Fruit fly (Drosophila melanogaster) whole organism, embryonic: ENCODE data around the gene SecCl.
A peak's percentile ranks its signal among the peaks of the same experiment; 100 is the strongest.

Experiments used
- B-H1 ChIP-seq: fragments of 200-800 bp; sonication (Bioruptor generic); IDR thresholded peaks from 3 replicates; pipeline ENCODE4 v1.3.6; 2022; ENCODE audit warnings: missing biosample characterization, missing genetic modification characterization
- C15 ChIP-seq: fragments of 200-800 bp; sonication (Bioruptor generic); IDR thresholded peaks from 3 replicates; pipeline ENCODE4 v1.3.6; 2022; ENCODE audit warnings: missing biosample characterization, missing genetic modification characterization
- CG10209 ChIP-seq: fragments of 200-800 bp; sonication (Bioruptor generic); optimal IDR thresholded peaks from 3 replicates; lab custom pipeline; 2017; ENCODE audit warnings: missing biosample characterization, mild to moderate bottlenecking, missing genetic modification characterization, missing genetic modification reagents
- CG10366 ChIP-seq: fragments of 200-800 bp; sonication (Bioruptor generic); IDR thresholded peaks from 2 replicates; pipeline ENCODE4 v1.3.6; 2022; ENCODE audit warnings: missing biosample characterization, missing genetic modification characterization
- CG10979 ChIP-seq: fragments of 200-800 bp; sonication (Bioruptor generic); optimal IDR thresholded peaks from 2 replicates; lab custom pipeline; 2018; ENCODE audit warnings: missing biosample characterization, mild to moderate bottlenecking, missing genetic modification characterization, moderate library complexity
- CG12155 ChIP-seq: fragments of 200-800 bp; sonication (Bioruptor generic); optimal IDR thresholded peaks from 3 replicates; lab custom pipeline; 2016; ENCODE audit warnings: missing biosample characterization, missing genetic modification characterization
- CG12299 ChIP-seq: fragments of 200-800 bp; sonication (Bioruptor generic); optimal IDR thresholded peaks from 2 replicates; lab custom pipeline; 2018; ENCODE audit warnings: missing biosample characterization, mild to moderate bottlenecking, missing genetic modification characterization
- CG14050 ChIP-seq: fragments of 200-800 bp; sonication (Bioruptor generic); IDR thresholded peaks from 3 replicates; pipeline ENCODE4 v1.3.6; 2022; ENCODE audit warnings: missing biosample characterization, missing genetic modification characterization
- CG17328 ChIP-seq: fragments of 200-800 bp; sonication (Bioruptor generic); IDR thresholded peaks from 2 replicates; pipeline ENCODE4 v1.3.6; 2022; ENCODE audit warnings: missing biosample characterization, missing genetic modification characterization
- CG17612 ChIP-seq: fragments of 200-800 bp; sonication (Bioruptor generic); IDR thresholded peaks from 2 replicates; pipeline ENCODE4 v1.3.6; 2022; ENCODE audit warnings: missing biosample characterization, missing genetic modification characterization
- CG2202 ChIP-seq: fragments of 200-800 bp; sonication (Bioruptor generic); optimal IDR thresholded peaks from 2 replicates; lab custom pipeline; 2018; ENCODE audit warnings: missing biosample characterization, mild to moderate bottlenecking, missing genetic modification characterization
- CG32532 ChIP-seq: fragments of 200-800 bp; sonication (Bioruptor generic); IDR thresholded peaks from 2 replicates; pipeline ENCODE4 v1.3.6; 2022; ENCODE audit warnings: missing biosample characterization, missing genetic modification characterization
- CG34376 ChIP-seq: fragments of 200-800 bp; sonication (Bioruptor generic); optimal IDR thresholded peaks from 2 replicates; lab custom pipeline; 2018; ENCODE audit warnings: missing biosample characterization, mild to moderate bottlenecking, missing genetic modification characterization
- CG3847 ChIP-seq: fragments of 200-800 bp; sonication (Bioruptor generic); IDR thresholded peaks from 2 replicates; pipeline ENCODE4 v1.3.6; 2022; ENCODE audit warnings: missing biosample characterization, missing genetic modification characterization
- CG4360 ChIP-seq: fragments of 200-800 bp; sonication (Bioruptor generic); IDR thresholded peaks from 2 replicates; pipeline ENCODE4 v1.3.6; 2022; ENCODE audit warnings: missing biosample characterization, missing genetic modification characterization
- CG5953 ChIP-seq: fragments of 200-800 bp; sonication (Bioruptor generic); IDR thresholded peaks from 2 replicates; pipeline ENCODE4 v1.3.6; 2022; ENCODE audit warnings: missing biosample characterization, missing genetic modification characterization
- CG7556 ChIP-seq: fragments of 200-800 bp; sonication (Bioruptor generic); optimal IDR thresholded peaks from 2 replicates; lab custom pipeline; 2017; ENCODE audit warnings: missing biosample characterization, mild to moderate bottlenecking, missing genetic modification characterization
- CG9817 ChIP-seq: fragments of 200-800 bp; sonication (Bioruptor generic); optimal IDR thresholded peaks from 2 replicates; lab custom pipeline; 2018; ENCODE audit warnings: missing biosample characterization, mild to moderate bottlenecking, missing genetic modification characterization, moderate library complexity
- D ChIP-seq, 2 experiments: fragments of 200-800 bp in 1 of 2; fragments of >200 bp in 1 of 2; sonication (Bioruptor generic) in 1 of 2; optimal IDR thresholded peaks; 2 replicates in 1 of 2; 3 replicates in 1 of 2; lab custom pipeline; 2017; ENCODE audit warnings: mild to moderate bottlenecking in 1 of 2, missing biosample characterization in 1 of 2, missing genetic modification characterization in 1 of 2, missing genetic modification reagents in 1 of 2
- Dref ChIP-seq: fragments of 200-800 bp; sonication (Bioruptor generic); IDR thresholded peaks from 2 replicates; pipeline ENCODE4 v1.3.6; 2022; ENCODE audit warnings: missing biosample characterization, missing genetic modification characterization
- HLH3B ChIP-seq: fragments of 200-800 bp; sonication (Bioruptor generic); IDR thresholded peaks from 2 replicates; pipeline ENCODE4 v1.3.6; 2022; ENCODE audit warnings: missing biosample characterization, missing genetic modification characterization
- Hr3 ChIP-seq: fragments of 200-800 bp; sonication (Bioruptor generic); optimal IDR thresholded peaks from 3 replicates; lab custom pipeline; 2016; ENCODE audit warnings: missing biosample characterization, missing genetic modification characterization
- Hr78 ChIP-seq, 2 experiments: fragments of 200-800 bp in 1 of 2; fragments of >200 bp in 1 of 2; sonication (Bioruptor generic) in 1 of 2; optimal IDR thresholded peaks; 2 replicates each; lab custom pipeline; 2017 to 2019; ENCODE audit warnings: missing biosample characterization in 2 of 2, missing genetic modification characterization in 2 of 2, mild to moderate bottlenecking in 1 of 2, moderate library complexity in 1 of 2
- MBD-R2 ChIP-seq: fragments of 200-800 bp; sonication (Bioruptor generic); IDR thresholded peaks from 2 replicates; pipeline ENCODE4 v1.3.6; 2022; ENCODE audit warnings: missing biosample characterization, missing genetic modification characterization
- Mad ChIP-seq: fragments of 200-800 bp; sonication (Bioruptor generic); optimal IDR thresholded peaks from 2 replicates; lab custom pipeline; 2016; ENCODE audit warnings: missing biosample characterization, missing genetic modification characterization
- Myb ChIP-seq: fragments of 200-800 bp; sonication (Bioruptor generic); optimal IDR thresholded peaks from 2 replicates; lab custom pipeline; 2016; ENCODE audit warnings: missing biosample characterization, missing genetic modification characterization
- Scr ChIP-seq: fragments of 200-800 bp; sonication (Bioruptor generic); IDR thresholded peaks from 2 replicates; pipeline ENCODE4 v1.3.6; 2022; ENCODE audit warnings: missing biosample characterization, missing genetic modification characterization; ENCODE audit not compliant: partially characterized antibody
- aop ChIP-seq: fragments of 200-800 bp; sonication (Bioruptor generic); IDR thresholded peaks from 2 replicates; pipeline ENCODE4 v1.3.6; 2022; ENCODE audit warnings: missing biosample characterization, missing genetic modification characterization
- ara ChIP-seq: fragments of 200-800 bp; sonication (Bioruptor generic); IDR thresholded peaks from 2 replicates; pipeline ENCODE4 v1.3.6; 2022; ENCODE audit warnings: missing biosample characterization, missing genetic modification characterization
- bab2 ChIP-seq: fragments of 200-800 bp; sonication (Bioruptor generic); optimal IDR thresholded peaks from 2 replicates; lab custom pipeline; 2016; ENCODE audit warnings: missing biosample characterization, missing genetic modification characterization
- bbx ChIP-seq: fragments of 200-800 bp; sonication (Bioruptor generic); IDR thresholded peaks from 2 replicates; pipeline ENCODE4 v1.3.6; 2022; ENCODE audit warnings: missing biosample characterization, missing genetic modification characterization; ENCODE audit not compliant: partially characterized antibody
- cato ChIP-seq: fragments of 200-800 bp; sonication (Bioruptor generic); optimal IDR thresholded peaks from 2 replicates; lab custom pipeline; 2016; ENCODE audit warnings: missing biosample characterization, missing genetic modification characterization, borderline replicate concordance
- chm ChIP-seq: fragments of 200-800 bp; sonication (Bioruptor generic); IDR thresholded peaks from 2 replicates; pipeline ENCODE4 v1.3.6; 2022; ENCODE audit warnings: missing biosample characterization, missing genetic modification characterization
- cwo ChIP-seq: fragments of 200-800 bp; sonication (Bioruptor generic); optimal IDR thresholded peaks from 3 replicates; lab custom pipeline; 2017; ENCODE audit warnings: missing biosample characterization, missing genetic modification characterization, mild to moderate bottlenecking, moderate library complexity, missing genetic modification reagents
- disco-r ChIP-seq: fragments of 200-800 bp; sonication (Bioruptor generic); optimal IDR thresholded peaks from 2 replicates; lab custom pipeline; 2016; ENCODE audit warnings: missing biosample characterization, missing genetic modification characterization
- dmrt99B ChIP-seq: fragments of 200-800 bp; sonication (Bioruptor generic); optimal IDR thresholded peaks from 2 replicates; lab custom pipeline; 2018; ENCODE audit warnings: missing biosample characterization, mild to moderate bottlenecking, missing genetic modification characterization, moderate library complexity
- ewg ChIP-seq: fragments of 200-800 bp; sonication (Bioruptor generic); optimal IDR thresholded peaks from 3 replicates; lab custom pipeline; 2017; ENCODE audit warnings: mild to moderate bottlenecking, missing biosample characterization, missing genetic modification reagents, missing genetic modification characterization
- fd102C ChIP-seq: fragments of 200-800 bp; sonication (Bioruptor generic); optimal IDR thresholded peaks from 2 replicates; lab custom pipeline; 2018; ENCODE audit warnings: missing biosample characterization, mild to moderate bottlenecking, missing genetic modification characterization, moderate library complexity
- fu2 ChIP-seq: fragments of 200-800 bp; sonication (Bioruptor generic); optimal IDR thresholded peaks from 2 replicates; lab custom pipeline; 2016; ENCODE audit warnings: missing biosample characterization, missing genetic modification characterization
- pfk ChIP-seq: fragments of 200-800 bp; sonication (Bioruptor generic); optimal IDR thresholded peaks from 2 replicates; lab custom pipeline; 2018; ENCODE audit warnings: missing biosample characterization, mild to moderate bottlenecking, missing genetic modification characterization, moderate library complexity
- pho ChIP-seq: fragments of 200-800 bp; sonication (Bioruptor generic); optimal IDR thresholded peaks from 2 replicates; lab custom pipeline; 2016; ENCODE audit warnings: missing biosample characterization, missing genetic modification characterization
- scrt ChIP-seq: fragments of 200-800 bp; sonication (Bioruptor generic); optimal IDR thresholded peaks from 2 replicates; lab custom pipeline; 2018; ENCODE audit warnings: missing biosample characterization, mild to moderate bottlenecking, missing genetic modification characterization, moderate library complexity
- sima ChIP-seq: fragments of 200-800 bp; sonication (Bioruptor generic); optimal IDR thresholded peaks from 2 replicates; lab custom pipeline; 2016; ENCODE audit warnings: missing biosample characterization, missing genetic modification characterization
- tgo ChIP-seq: fragments of 200-800 bp; sonication (Bioruptor generic); IDR thresholded peaks from 3 replicates; pipeline ENCODE4 v1.3.6; 2022; ENCODE audit warnings: missing biosample characterization, missing genetic modification characterization
- tna ChIP-seq: fragments of 200-800 bp; sonication (Bioruptor generic); IDR thresholded peaks from 2 replicates; pipeline ENCODE4 v1.3.6; 2022; ENCODE audit warnings: missing biosample characterization, missing genetic modification characterization; ENCODE audit not compliant: partially characterized antibody
- z ChIP-seq: fragments of 200-800 bp; sonication (Bioruptor generic); IDR thresholded peaks from 3 replicates; pipeline ENCODE4 v1.3.6; 2022; ENCODE audit warnings: missing biosample characterization, missing genetic modification characterization
- zfh1 ChIP-seq: fragments of 200-800 bp; sonication (Bioruptor generic); IDR thresholded peaks from 3 replicates; pipeline ENCODE4 v1.3.6; 2022; ENCODE audit warnings: missing biosample characterization, missing genetic modification characterization

Gene SecCl

dm6 chr3L:17486794-17487726, 17.1 kb downstream of the SecCl start, which contains the start of gene Oatp74D (continued):
- TF ChIP-seq bab2 (GFP tag; lab: Kevin White, UChicago) = peak; percentile 42
- peak; percentile 49 for TF ChIP-seq fd102C
- TF ChIP-seq CG3847 (GFP tag; lab: Robert Waterston, UW) = peak; percentile 37; the same call in 1 of the 2 replicates
- TF ChIP-seq C15 (GFP tag; lab: Robert Waterston, UW) = no peak; the same call in 2 of the 3 replicates
- TF ChIP-seq CG10209 = peak; percentile 51
- TF ChIP-seq CG5953 (GFP tag; lab: Robert Waterston, UW) = peak; percentile 43; the same call in 1 of the 2 replicates
- no peak for TF ChIP-seq fu2 (GFP tag; lab: Kevin White, UChicago)
- TF ChIP-seq zfh1 (GFP tag; lab: Robert Waterston, UW) = peak; percentile 30; the same call in 2 of the 3 replicates
- TF ChIP-seq Hr78 (GFP tag; optimal IDR thresholded peaks at IDR 0.05; lab: Kevin White, UChicago) = peak in 1 of 2 experiments; percentile 13
- TF ChIP-seq CG14050 = no peak
- peak; percentile 83 for TF ChIP-seq CG34376
- no peak for TF ChIP-seq CG17612 (GFP tag; lab: Robert Waterston, UW)
- no peak for TF ChIP-seq disco-r
- peak; percentile 78 for TF ChIP-seq z
- peak; percentile 43; the same call in 1 of the 2 replicates for TF ChIP-seq HLH3B (GFP tag; lab: Robert Waterston, UW)
- TF ChIP-seq ara (GFP tag; lab: Robert Waterston, UW) = no peak; the same call in 1 of the 2 replicates
- peak; percentile 31 for TF ChIP-seq cato
- peak; percentile 88 for TF ChIP-seq CG4360 (GFP tag; lab: Robert Waterston, UW)
- TF ChIP-seq CG10979 (tag; lab: Kevin White, UChicago) = no peak
- peak; percentile 37; the same call in 1 of the 2 replicates for TF ChIP-seq tna
- 0 out of 3 replicates have a peak, but pooled peaks have one; percentile 16 for TF ChIP-seq tgo (GFP tag; lab: Robert Waterston, UW)
- peak; percentile 72 for TF ChIP-seq CG12299 (tag; lab: Kevin White, UChicago)
- peak; percentile 22; the same call in 1 of the 2 replicates for TF ChIP-seq CG17328 (GFP tag; lab: Robert Waterston, UW)
- no peak for TF ChIP-seq D (optimal IDR thresholded peaks at IDR 0.05; lab: Kevin White, UChicago)
- peak; percentile 63 for TF ChIP-seq D (GFP tag; optimal IDR thresholded peaks at IDR 0.05; lab: Kevin White, UChicago)
- 0 out of 2 replicates have a peak, but pooled peaks have one; percentile 28 for TF ChIP-seq Scr
- TF ChIP-seq chm (GFP tag; lab: Robert Waterston, UW) = peak; percentile 43; the same call in 1 of the 2 replicates
- peak; percentile 39; the same call in 1 of the 2 replicates for TF ChIP-seq MBD-R2 (GFP tag; lab: Robert Waterston, UW)
- TF ChIP-seq Mad = no peak
- peak; percentile 11 for TF ChIP-seq CG12155 (GFP tag; lab: Kevin White, UChicago)
- TF ChIP-seq aop (GFP tag; lab: Robert Waterston, UW) = no peak
- TF ChIP-seq CG7556 (GFP tag; lab: Kevin White, UChicago) = peak; percentile 38
- TF ChIP-seq scrt (GFP tag; lab: Kevin White, UChicago) = peak; percentile 39
- no peak for TF ChIP-seq pfk
- TF ChIP-seq bbx (GFP tag; lab: Robert Waterston, UW) = peak; percentile 38
- TF ChIP-seq CG2202 (tag; lab: Kevin White, UChicago) = peak; percentile 67
- TF ChIP-seq ewg (GFP tag; lab: Kevin White, UChicago) = peak; percentile 32
- peak; percentile 67 for TF ChIP-seq cwo (GFP tag; lab: Kevin White, UChicago)
- TF ChIP-seq CG9817 (tag; lab: Kevin White, UChicago) = no peak
- no peak for TF ChIP-seq Hr3 (GFP tag; lab: Kevin White, UChicago)
- TF ChIP-seq CG32532 (GFP tag; lab: Robert Waterston, UW) = peak; percentile 69
- TF ChIP-seq dmrt99B = peak; percentile 58
- TF ChIP-seq Myb (GFP tag; lab: Kevin White, UChicago) = peak; percentile 17
- no peak; the same call in 2 of the 3 replicates for TF ChIP-seq B-H1 (GFP tag; lab: Robert Waterston, UW)
- TF ChIP-seq sima = no peak
- no peak for TF ChIP-seq Dref (GFP tag; lab: Robert Waterston, UW)
- TF ChIP-seq CG10366 (GFP tag; lab: Robert Waterston, UW) = peak; percentile 14
- TF ChIP-seq pho (GFP tag; lab: Kevin White, UChicago) = peak; percentile 5
